Worm (Caenorhabditis elegans) whole organism, L3 larva: ENCODE results near the gene srv-8.

Source experiments
- aly-2 ChIP-seq: fragments of 150-350 bp; optimal IDR thresholded peaks from 2 replicates; lab custom pipeline; 2014; ENCODE audit warnings: missing biosample characterization, missing genetic modification characterization
- ceh-16 ChIP-seq: sonication (generic microtip); optimal IDR thresholded peaks from 2 replicates; lab custom pipeline; 2017; ENCODE audit warnings: missing biosample characterization, missing genetic modification characterization
- ceh-9 ChIP-seq: sonication (generic microtip); optimal IDR thresholded peaks from 2 replicates; lab custom pipeline; 2018; ENCODE audit warnings: missing biosample characterization, missing genetic modification characterization
- daf-12 ChIP-seq: fragments of 150-350 bp; optimal IDR thresholded peaks from 2 replicates; lab custom pipeline; 2014; ENCODE audit warnings: missing biosample characterization, missing genetic modification reagents, missing genetic modification characterization
- elt-3 ChIP-seq, 3 experiments: fragments of 150-350 bp in 1 of 3; sonication (generic microtip) in 2 of 3; optimal IDR thresholded peaks; 2 replicates in 2 of 3; 4 replicates in 1 of 3; lab custom pipeline; 2014 to 2017; ENCODE audit warnings: missing biosample characterization in 3 of 3, missing genetic modification characterization in 3 of 3
- fos-1 ChIP-seq: fragments of 150-350 bp; optimal IDR thresholded peaks from 2 replicates; lab custom pipeline; 2014; ENCODE audit warnings: missing biosample characterization, missing genetic modification characterization
- mdl-1 ChIP-seq: fragments of 150-350 bp; optimal IDR thresholded peaks from 2 replicates; lab custom pipeline; 2014; ENCODE audit warnings: missing biosample characterization, missing genetic modification characterization
- nhr-237 ChIP-seq: fragments of 150-350 bp; optimal IDR thresholded peaks from 2 replicates; lab custom pipeline; 2014; ENCODE audit warnings: missing biosample characterization, missing genetic modification characterization
- tbx-2 ChIP-seq: sonication (generic microtip); optimal IDR thresholded peaks from 2 replicates; lab custom pipeline; 2016; ENCODE audit warnings: mild to moderate bottlenecking, missing genetic modification characterization, missing compliant biosample characterization
- ztf-11 ChIP-seq: fragments of 150-350 bp; optimal IDR thresholded peaks from 2 replicates; lab custom pipeline; 2014; ENCODE audit warnings: missing biosample characterization, missing genetic modification characterization

DNA sequence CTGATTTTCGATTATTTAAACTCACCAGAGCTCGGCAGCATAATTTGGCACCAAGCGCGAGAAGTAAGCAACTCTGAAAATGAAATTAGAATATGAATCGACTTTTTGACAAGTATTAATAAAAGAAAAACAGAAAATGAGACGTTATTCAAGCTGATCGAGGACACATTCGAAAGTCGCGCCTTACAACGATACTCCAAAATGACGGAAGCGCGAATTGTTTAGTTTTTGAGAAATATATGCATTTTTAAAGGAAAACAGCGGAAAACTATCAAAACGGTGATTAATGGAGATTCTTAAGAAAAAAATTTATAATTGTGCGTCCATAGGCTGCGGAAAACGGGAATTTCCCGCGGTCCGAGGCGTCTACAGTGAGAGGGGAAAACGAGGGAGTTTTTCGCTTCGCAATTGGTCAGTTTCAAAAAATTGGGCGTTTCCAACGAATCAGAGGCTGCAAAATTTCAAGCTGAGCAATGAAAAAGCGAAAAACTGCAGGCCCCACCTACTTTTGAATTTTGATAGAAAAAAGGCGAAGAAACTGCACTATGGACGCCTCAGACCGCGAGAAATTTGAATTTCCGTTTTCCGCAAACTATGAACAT, 17.0 kb upstream of the srv-8 start, which contains the start of gene mes-4:
- TF ChIP-seq mdl-1 = no peak
- no peak for TF ChIP-seq daf-12 (tag; lab: Kevin White, UChicago)
- TF ChIP-seq nhr-237 (tag; lab: Kevin White, UChicago) = no peak
- TF ChIP-seq fos-1 (tag; lab: Kevin White, UChicago) = no peak
- TF ChIP-seq tbx-2 = no peak
- no peak for TF ChIP-seq ceh-9 (tag; lab: Kevin White, UChicago)
- TF ChIP-seq ceh-16 = no peak
- no peak for TF ChIP-seq elt-3 (tag; optimal IDR thresholded peaks at IDR 0.05; lab: Kevin White, UChicago)
- TF ChIP-seq ztf-11 = no peak
- TF ChIP-seq aly-2 (tag; lab: Kevin White, UChicago) = no peak
